Worm (Caenorhabditis elegans) whole organism, L3 larva: ENCODE results near the gene K02D10.3.

Experiments used
- R02D3.7 ChIP-seq: fragments of 150-350 bp; optimal IDR thresholded peaks from 2 replicates; lab custom pipeline; 2014; ENCODE audit warnings: missing biosample characterization, missing genetic modification characterization
- nhr-12 ChIP-seq: fragments of 150-350 bp; optimal IDR thresholded peaks from 2 replicates; lab custom pipeline; 2014; ENCODE audit warnings: missing biosample characterization, missing genetic modification characterization

DNA sequence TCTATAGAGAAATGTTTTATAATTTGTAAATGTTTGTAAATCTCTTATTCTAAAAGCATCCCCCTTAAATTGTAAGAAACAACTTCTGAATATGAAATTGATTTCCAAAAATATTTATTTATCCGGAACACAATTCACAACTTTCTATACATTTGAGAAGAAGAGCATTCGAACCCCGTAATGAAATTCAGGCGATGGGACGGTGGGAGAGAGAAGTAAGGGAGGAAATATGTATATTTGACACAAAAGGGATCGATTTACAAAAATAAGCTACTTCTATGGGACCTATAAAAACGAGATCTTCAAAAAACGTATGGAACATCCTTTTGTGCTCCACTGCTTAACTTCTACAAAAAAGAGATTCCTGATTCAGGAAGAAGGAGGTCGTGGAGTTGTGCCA lies 46.5 kb downstream of the K02D10.3 start:
- TF ChIP-seq nhr-12 (tag; lab: Kevin White, UChicago) (no peak), R02D3.7 (tag; lab: Kevin White, UChicago) (no peak)
